Fruit fly (Drosophila melanogaster) whole organism, embryonic: ENCODE measurements around the gene ppl.
A peak's percentile ranks its signal among the peaks of the same experiment; 100 is the strongest.

Source experiments
- B-H2 ChIP-seq: fragments of 200-800 bp; sonication (Bioruptor generic); optimal IDR thresholded peaks from 2 replicates; lab custom pipeline; 2018; ENCODE audit warnings: missing biosample characterization, mild to moderate bottlenecking, missing genetic modification characterization
- BEAF-32 ChIP-seq: fragments of 200-800 bp; sonication (Bioruptor generic); optimal IDR thresholded peaks from 3 replicates; lab custom pipeline; 2017; ENCODE audit warnings: missing biosample characterization, missing genetic modification characterization, mild to moderate bottlenecking, moderate library complexity, missing genetic modification reagents
- BtbVII ChIP-seq: fragments of 200-800 bp; sonication (Bioruptor generic); optimal IDR thresholded peaks from 3 replicates; lab custom pipeline; 2017; ENCODE audit warnings: missing biosample characterization, mild to moderate bottlenecking, missing genetic modification characterization
- CG10147 ChIP-seq: fragments of 200-800 bp; sonication (Bioruptor generic); optimal IDR thresholded peaks from 2 replicates; lab custom pipeline; 2019; ENCODE audit warnings: missing biosample characterization, mild to moderate bottlenecking, missing genetic modification characterization, moderate library complexity
- CG10565 ChIP-seq: fragments of 200-800 bp; sonication (Bioruptor generic); optimal IDR thresholded peaks from 3 replicates; lab custom pipeline; 2016; ENCODE audit warnings: missing biosample characterization, mild to moderate bottlenecking, missing genetic modification characterization
- CG1602 ChIP-seq: fragments of 200-800 bp; sonication (Bioruptor generic); optimal IDR thresholded peaks from 3 replicates; lab custom pipeline; 2016; ENCODE audit warnings: missing biosample characterization, missing genetic modification characterization
- CG31224 ChIP-seq: fragments of 200-800 bp; sonication (Bioruptor generic); IDR thresholded peaks from 2 replicates; pipeline ENCODE4 v1.3.6; 2022; ENCODE audit warnings: missing biosample characterization, missing genetic modification characterization
- CG32772 ChIP-seq: fragments of 200-800 bp; sonication (Bioruptor generic); IDR thresholded peaks from 2 replicates; pipeline ENCODE4 v1.3.6; 2022; ENCODE audit warnings: missing biosample characterization, missing genetic modification characterization
- CG33557 ChIP-seq: fragments of 200-800 bp; sonication (Bioruptor generic); optimal IDR thresholded peaks from 2 replicates; lab custom pipeline; 2019; ENCODE audit warnings: missing biosample characterization, mild to moderate bottlenecking, missing genetic modification characterization, moderate library complexity
- CG34224 ChIP-seq: fragments of 200-800 bp; sonication (Bioruptor generic); IDR thresholded peaks from 3 replicates; pipeline ENCODE4 v1.3.6; 2022; ENCODE audit warnings: missing biosample characterization, missing genetic modification characterization; ENCODE audit not compliant: partially characterized antibody
- CG34376 ChIP-seq: fragments of 200-800 bp; sonication (Bioruptor generic); optimal IDR thresholded peaks from 2 replicates; lab custom pipeline; 2018; ENCODE audit warnings: missing biosample characterization, mild to moderate bottlenecking, missing genetic modification characterization
- CG43689 ChIP-seq: fragments of 200-800 bp; sonication (Bioruptor generic); IDR thresholded peaks from 2 replicates; pipeline ENCODE4 v1.3.6; 2022; ENCODE audit warnings: missing biosample characterization, missing genetic modification characterization
- CG5245 ChIP-seq: fragments of 200-800 bp; sonication (Bioruptor generic); optimal IDR thresholded peaks from 3 replicates; lab custom pipeline; 2016; ENCODE audit warnings: missing biosample characterization, missing genetic modification characterization
- CG6654 ChIP-seq: fragments of 200-800 bp; sonication (Bioruptor generic); optimal IDR thresholded peaks from 2 replicates; lab custom pipeline; 2017; ENCODE audit warnings: missing biosample characterization, mild to moderate bottlenecking, missing genetic modification characterization
- CG6765 ChIP-seq: fragments of 200-800 bp; sonication (Bioruptor generic); optimal IDR thresholded peaks from 3 replicates; lab custom pipeline; 2017; ENCODE audit warnings: missing biosample characterization, mild to moderate bottlenecking, missing genetic modification characterization
- CG9932 ChIP-seq: fragments of 200-800 bp; sonication (Bioruptor generic); IDR thresholded peaks from 2 replicates; pipeline ENCODE4 v1.3.6; 2022; ENCODE audit warnings: missing biosample characterization, missing genetic modification characterization
- D19A ChIP-seq: fragments of 200-800 bp; optimal IDR thresholded peaks from 3 replicates; lab custom pipeline; 2019; ENCODE audit warnings: missing biosample characterization, mild to moderate bottlenecking, missing genetic modification characterization, moderate library complexity
- Dbx ChIP-seq: fragments of 200-800 bp; sonication (Bioruptor generic); IDR thresholded peaks from 3 replicates; pipeline ENCODE4 v1.3.6; 2022; ENCODE audit warnings: missing biosample characterization, missing genetic modification characterization
- Drgx ChIP-seq: fragments of 200-800 bp; sonication (Bioruptor generic); IDR thresholded peaks from 2 replicates; pipeline ENCODE4 v1.3.6; 2022; ENCODE audit warnings: missing biosample characterization, missing genetic modification characterization
- Fer1 ChIP-seq: fragments of 200-800 bp; sonication (Bioruptor generic); optimal IDR thresholded peaks from 2 replicates; lab custom pipeline; 2017; ENCODE audit warnings: missing biosample characterization, mild to moderate bottlenecking, missing genetic modification characterization
- HLH4C ChIP-seq: fragments of 200-800 bp; sonication (Bioruptor generic); IDR thresholded peaks from 3 replicates; pipeline ENCODE4 v1.3.6; 2022; ENCODE audit warnings: missing biosample characterization, missing genetic modification characterization; ENCODE audit not compliant: partially characterized antibody
- NC2α ChIP-seq: fragments of 200-800 bp; sonication (Bioruptor generic); optimal IDR thresholded peaks from 2 replicates; lab custom pipeline; 2016; ENCODE audit warnings: missing biosample characterization, missing genetic modification characterization
- Nf-YA ChIP-seq: fragments of 200-800 bp; sonication (Bioruptor generic); IDR thresholded peaks from 2 replicates; pipeline ENCODE4 v1.3.6; 2022; ENCODE audit warnings: missing biosample characterization, missing genetic modification characterization
- Opbp ChIP-seq: fragments of 200-800 bp; sonication (Bioruptor generic); IDR thresholded peaks from 3 replicates; pipeline ENCODE4 v1.3.6; 2022; ENCODE audit warnings: missing biosample characterization, missing genetic modification characterization; ENCODE audit not compliant: partially characterized antibody
- Taf1 ChIP-seq: fragments of 200-800 bp; sonication (Bioruptor generic); IDR thresholded peaks from 2 replicates; pipeline ENCODE4 v1.3.6; 2022; ENCODE audit warnings: missing biosample characterization, missing genetic modification characterization
- Usf ChIP-seq: fragments of 200-800 bp; sonication (Bioruptor generic); optimal IDR thresholded peaks from 2 replicates; lab custom pipeline; 2017; ENCODE audit warnings: missing genotype, missing biosample characterization, missing genetic modification characterization
- Vsx1 ChIP-seq: fragments of 200-800 bp; sonication (Bioruptor generic); optimal IDR thresholded peaks from 2 replicates; lab custom pipeline; 2017; ENCODE audit warnings: missing biosample characterization, mild to moderate bottlenecking, missing genetic modification characterization, missing genetic modification reagents
- ab ChIP-seq: fragments of 200-800 bp; sonication (Bioruptor generic); optimal IDR thresholded peaks from 2 replicates; lab custom pipeline; 2016; ENCODE audit warnings: missing biosample characterization, missing genetic modification characterization
- al ChIP-seq: fragments of 200-800 bp; sonication (Bioruptor generic); IDR thresholded peaks from 2 replicates; pipeline ENCODE4 v1.3.6; 2022; ENCODE audit warnings: missing biosample characterization, missing genetic modification characterization
- ara ChIP-seq: fragments of 200-800 bp; sonication (Bioruptor generic); IDR thresholded peaks from 2 replicates; pipeline ENCODE4 v1.3.6; 2022; ENCODE audit warnings: missing biosample characterization, missing genetic modification characterization
- bcd ChIP-seq: fragments of 200-800 bp; sonication (Bioruptor generic); optimal IDR thresholded peaks from 2 replicates; lab custom pipeline; 2017; ENCODE audit warnings: missing biosample characterization, mild to moderate bottlenecking, missing genetic modification characterization
- btn ChIP-seq: fragments of 200-800 bp; sonication (Bioruptor generic); optimal IDR thresholded peaks from 2 replicates; lab custom pipeline; 2016; ENCODE audit warnings: missing biosample characterization, missing genetic modification characterization
- caup ChIP-seq: fragments of 200-800 bp; sonication (Bioruptor generic); optimal IDR thresholded peaks from 3 replicates; lab custom pipeline; 2017; ENCODE audit warnings: missing biosample characterization, mild to moderate bottlenecking, missing genetic modification characterization, moderate library complexity; ENCODE audit not compliant: severe bottlenecking
- chm ChIP-seq: fragments of 200-800 bp; sonication (Bioruptor generic); IDR thresholded peaks from 2 replicates; pipeline ENCODE4 v1.3.6; 2022; ENCODE audit warnings: missing biosample characterization, missing genetic modification characterization
- croc ChIP-seq: fragments of 200-800 bp; sonication (Bioruptor generic); conservative IDR thresholded peaks from 3 replicates; pipeline ENCODE4 v1.3.6; 2022; ENCODE audit warnings: missing biosample characterization, missing genetic modification characterization
- crol ChIP-seq: fragments of 200-800 bp; sonication (Bioruptor generic); IDR thresholded peaks from 2 replicates; pipeline ENCODE4 v1.3.6; 2022; ENCODE audit warnings: missing biosample characterization, missing genetic modification characterization
- da ChIP-seq: fragments of 200-800 bp; sonication (Bioruptor generic); optimal IDR thresholded peaks from 2 replicates; lab custom pipeline; 2016; ENCODE audit warnings: missing biosample characterization, missing genetic modification characterization
- dpn ChIP-seq, 2 experiments: fragments of 200-800 bp; sonication (Bioruptor generic); optimal IDR thresholded peaks; 3 replicates each; lab custom pipeline; 2016; ENCODE audit warnings: missing biosample characterization in 2 of 2, missing genetic modification characterization in 2 of 2
- esg ChIP-seq: fragments of 200-800 bp; sonication (Bioruptor generic); conservative IDR thresholded peaks from 2 replicates; pipeline ENCODE4 v1.3.6; 2022; ENCODE audit warnings: missing biosample characterization, missing genetic modification characterization
- fu2 ChIP-seq: fragments of 200-800 bp; sonication (Bioruptor generic); optimal IDR thresholded peaks from 2 replicates; lab custom pipeline; 2016; ENCODE audit warnings: missing biosample characterization, missing genetic modification characterization
- hbn ChIP-seq: fragments of 200-800 bp; sonication (Bioruptor generic); IDR thresholded peaks from 2 replicates; pipeline ENCODE4 v1.3.6; 2022; ENCODE audit warnings: missing biosample characterization, missing genetic modification characterization; ENCODE audit not compliant: partially characterized antibody
- hth ChIP-seq: fragments of >200 bp; optimal IDR thresholded peaks from 2 replicates; lab custom pipeline; 2017; ENCODE audit warnings: inconsistent platforms
- otp ChIP-seq: fragments of 200-800 bp; sonication (Bioruptor generic); IDR thresholded peaks from 3 replicates; pipeline ENCODE4, ENCODE4 v1.3.6; 2022; ENCODE audit warnings: missing biosample characterization, missing genetic modification characterization
- peb ChIP-seq: fragments of 200-800 bp; sonication (Bioruptor generic); IDR thresholded peaks from 2 replicates; pipeline ENCODE4 v1.3.6; 2022; ENCODE audit warnings: missing biosample characterization, missing genetic modification characterization
- pfk ChIP-seq: fragments of 200-800 bp; sonication (Bioruptor generic); optimal IDR thresholded peaks from 2 replicates; lab custom pipeline; 2018; ENCODE audit warnings: missing biosample characterization, mild to moderate bottlenecking, missing genetic modification characterization, moderate library complexity
- pnt ChIP-seq: fragments of 200-800 bp; sonication (Bioruptor generic); optimal IDR thresholded peaks from 3 replicates; lab custom pipeline; 2016; ENCODE audit warnings: missing biosample characterization, missing genetic modification characterization
- sens ChIP-seq: fragments of 200-800 bp; sonication (Bioruptor generic); peaks from one replicate; lab custom pipeline; 2016; ENCODE audit warnings: missing biosample characterization, missing genetic modification characterization
- slbo ChIP-seq: fragments of 200-800 bp; sonication (Bioruptor generic); IDR thresholded peaks from 2 replicates; pipeline ENCODE4 v1.3.6; 2022; ENCODE audit warnings: missing biosample characterization, missing genetic modification characterization
- so ChIP-seq: fragments of 200-800 bp; sonication (Bioruptor generic); IDR thresholded peaks from 3 replicates; pipeline ENCODE4 v1.3.6; 2022; ENCODE audit warnings: missing biosample characterization, missing genetic modification characterization
- wor ChIP-seq: fragments of 200-800 bp; sonication (Bioruptor generic); IDR thresholded peaks from 2 replicates; pipeline ENCODE4 v1.3.6; 2022; ENCODE audit warnings: missing biosample characterization, missing genetic modification characterization
- zfh1 ChIP-seq: fragments of 200-800 bp; sonication (Bioruptor generic); IDR thresholded peaks from 3 replicates; pipeline ENCODE4 v1.3.6; 2022; ENCODE audit warnings: missing biosample characterization, missing genetic modification characterization

ppl gene

dm6 chr3L:21317416-21318259 lies 36.3 kb upstream of the ppl start, which contains the start of gene Pc (continued):
- no peak for TF ChIP-seq CG5245 (GFP tag; lab: Kevin White, UChicago)
- TF ChIP-seq Usf: no peak
- TF ChIP-seq zfh1 (GFP tag; lab: Robert Waterston, UW): no peak
- no peak for TF ChIP-seq peb
- peak; percentile 40 for TF ChIP-seq slbo (GFP tag; lab: Robert Waterston, UW)
- TF ChIP-seq CG34224: peak; percentile 79
- peak; percentile 86 for TF ChIP-seq Opbp (GFP tag; lab: Robert Waterston, UW)
- peak; percentile 16 for TF ChIP-seq Vsx1 (GFP tag; lab: Kevin White, UChicago)
- TF ChIP-seq BEAF-32 (GFP tag; lab: Kevin White, UChicago): peak; percentile 92
- TF ChIP-seq da: peak; percentile 0
- no peak for TF ChIP-seq chm
- TF ChIP-seq CG6765 (GFP tag; lab: Kevin White, UChicago): no peak
- TF ChIP-seq btn (GFP tag; lab: Kevin White, UChicago): no peak
- TF ChIP-seq hth (lab: Kevin White, UChicago): no peak
- TF ChIP-seq Dbx (GFP tag; lab: Robert Waterston, UW): no peak
- TF ChIP-seq B-H2: peak; percentile 22
- TF ChIP-seq crol: no peak
- TF ChIP-seq CG10147: no peak
- TF ChIP-seq D19A (tag; lab: Kevin White, UChicago): peak; percentile 18
- TF ChIP-seq sens (GFP tag; lab: Kevin White, UChicago): peak; percentile 51
- no peak for TF ChIP-seq pnt (GFP tag; lab: Kevin White, UChicago)
- TF ChIP-seq caup (GFP tag; lab: Kevin White, UChicago): no peak
- TF ChIP-seq bcd (GFP tag; lab: Kevin White, UChicago): no peak
- TF ChIP-seq dpn (GFP tag; optimal IDR thresholded peaks at IDR 0.05; lab: Kevin White, UChicago): peak; percentile 11 to 16
- no peak for TF ChIP-seq Drgx (GFP tag; lab: Robert Waterston, UW)
- TF ChIP-seq ab (GFP tag; lab: Kevin White, UChicago): no peak
- TF ChIP-seq wor (GFP tag; lab: Robert Waterston, UW): no peak
- TF ChIP-seq Taf1 (GFP tag; lab: Robert Waterston, UW): no peak
- TF ChIP-seq croc (GFP tag; lab: Robert Waterston, UW): no peak
- TF ChIP-seq HLH4C (GFP tag; lab: Robert Waterston, UW): peak; percentile 86
- no peak for TF ChIP-seq CG10565 (GFP tag; lab: Kevin White, UChicago)
- no peak for TF ChIP-seq pfk
- no peak for TF ChIP-seq CG6654 (GFP tag; lab: Kevin White, UChicago)
- no peak for TF ChIP-seq BtbVII
- no peak for TF ChIP-seq CG34376 (GFP tag; lab: Kevin White, UChicago)
- TF ChIP-seq CG9932: peak; percentile 46
- TF ChIP-seq CG31224: no peak
- TF ChIP-seq CG1602 (GFP tag; lab: Kevin White, UChicago): no peak
- TF ChIP-seq ara: no peak
- TF ChIP-seq fu2 (GFP tag; lab: Kevin White, UChicago): peak; percentile 1
- TF ChIP-seq Fer1 (GFP tag; lab: Kevin White, UChicago): no peak
- TF ChIP-seq otp (GFP tag; lab: Robert Waterston, UW): no peak
- TF ChIP-seq Nf-YA (GFP tag; lab: Robert Waterston, UW): no peak
- TF ChIP-seq NC2α (GFP tag; lab: Kevin White, UChicago): no peak
- no peak for TF ChIP-seq CG43689 (GFP tag; lab: Robert Waterston, UW)
- TF ChIP-seq CG32772: no peak
- no peak for TF ChIP-seq al (GFP tag; lab: Robert Waterston, UW)
- no peak for TF ChIP-seq esg (GFP tag; lab: Robert Waterston, UW)
- TF ChIP-seq so (GFP tag; lab: Robert Waterston, UW): no peak
- TF ChIP-seq CG33557: no peak
- peak; percentile 65 for TF ChIP-seq hbn (GFP tag; lab: Robert Waterston, UW)
